Worm (Caenorhabditis elegans) whole organism, L1 larva: ENCODE results near the gene C41G11.1.

Source experiments
- F16B12.6 ChIP-seq: fragments of 150-350 bp; optimal IDR thresholded peaks from 2 replicates; lab custom pipeline; 2014; ENCODE audit warnings: missing biosample characterization, missing genetic modification characterization
- ama-1 ChIP-seq: fragments of 150-350 bp; optimal IDR thresholded peaks from 2 replicates; lab custom pipeline; 2014
- lin-39 ChIP-seq: fragments of 150-350 bp; optimal IDR thresholded peaks from 2 replicates; lab custom pipeline; 2014; ENCODE audit warnings: missing biosample characterization, missing genetic modification reagents, missing genetic modification characterization
- mdl-1 ChIP-seq, 2 experiments: fragments of 150-350 bp; optimal IDR thresholded peaks; 2 replicates each; lab custom pipeline; 2014 to 2017; ENCODE audit warnings: missing biosample characterization in 2 of 2, missing genetic modification characterization in 2 of 2, inconsistent platforms in 1 of 2
- unc-62 ChIP-seq: fragments of 150-350 bp; optimal IDR thresholded peaks from 2 replicates; lab custom pipeline; 2014; ENCODE audit warnings: missing biosample characterization, missing genetic modification reagents, missing genetic modification characterization

- TF ChIP-seq lin-39 (no peak), F16B12.6 (no peak), mdl-1 (tag; optimal IDR thresholded peaks at IDR 0.05; lab: Kevin White, UChicago) (no peak), ama-1 (lab: Kevin White, UChicago) (no peak), unc-62 (no peak)
Measured at ce11 chrX:5715831-5716364, 4.1 kb downstream of the C41G11.1 start.
